Worm (Caenorhabditis elegans) whole organism, midembryonic: ENCODE measurements around the gene dpf-6.

Experiments used
- T22C8.4 ChIP-seq: fragments of 200-800 bp; sonication (Bioruptor generic); IDR thresholded peaks from 2 replicates; pipeline ENCODE4 v1.3.6; 2022; ENCODE audit warnings: missing genetic modification characterization, missing compliant biosample characterization
- cog-1 ChIP-seq: sonication (generic microtip); optimal IDR thresholded peaks from 2 replicates; lab custom pipeline; 2016; ENCODE audit warnings: missing genetic modification characterization, missing compliant biosample characterization
- flt-1 ChIP-seq: fragments of 200-800 bp; sonication (Bioruptor generic); IDR thresholded peaks from 2 replicates; pipeline ENCODE4 v1.3.6; 2022; ENCODE audit warnings: missing genetic modification characterization, missing compliant biosample characterization
- klf-2 ChIP-seq: fragments of 200-800 bp; sonication (Bioruptor generic); conservative IDR thresholded peaks from 2 replicates; pipeline ENCODE4 v1.3.6; 2022; ENCODE audit warnings: missing genetic modification reagents, missing genetic modification characterization, missing compliant biosample characterization
- med-1 ChIP-seq: sonication (generic microtip); optimal IDR thresholded peaks from 2 replicates; lab custom pipeline; 2017; ENCODE audit warnings: missing genetic modification characterization, mild to moderate bottlenecking, missing compliant biosample characterization, antibody characterized with exemption, missing genetic modification reagents; ENCODE audit not compliant: insufficient read depth
- ref-1 ChIP-seq: fragments of 200-800 bp; sonication (Bioruptor generic); conservative IDR thresholded peaks from 2 replicates; pipeline ENCODE4 v1.3.6; 2022; ENCODE audit warnings: missing genetic modification reagents, missing genetic modification characterization, missing compliant biosample characterization
- tab-1 ChIP-seq: fragments of 200-800 bp; sonication (Bioruptor generic); IDR thresholded peaks from 2 replicates; pipeline ENCODE4 v1.3.6; 2022; ENCODE audit warnings: missing genetic modification characterization, missing compliant biosample characterization
- ztf-23 ChIP-seq: fragments of 200-800 bp; sonication (Bioruptor generic); IDR thresholded peaks from 2 replicates; pipeline ENCODE4 v1.3.6; 2022; ENCODE audit warnings: missing genetic modification reagents, missing genetic modification characterization, missing compliant biosample characterization
- ztf-29 ChIP-seq: fragments of 200-800 bp; sonication (Bioruptor generic); IDR thresholded peaks from 2 replicates; pipeline ENCODE4 v1.3.6; 2022; ENCODE audit warnings: missing genetic modification reagents, missing genetic modification characterization, missing compliant biosample characterization

The dpf-6 gene

ce11 chrIII:8037941-8038340 is at the start of gene dpf-6:
TSS of gene dpf-6 (plus strand) at chrIII:8038241.
- TF ChIP-seq tab-1 (GFP tag; lab: Robert Waterston, UW): no peak
- no peak for TF ChIP-seq cog-1 (tag; lab: Kevin White, UChicago)
- TF ChIP-seq flt-1: no peak
- no peak for TF ChIP-seq ztf-23 (GFP tag; lab: Robert Waterston, UW)
- TF ChIP-seq ref-1 (GFP tag; lab: Robert Waterston, UW): no peak
- TF ChIP-seq ztf-29 (GFP tag; lab: Robert Waterston, UW): no peak
- TF ChIP-seq med-1 (GFP tag; lab: Kevin White, UChicago): no peak
- no peak for TF ChIP-seq klf-2 (GFP tag; lab: Robert Waterston, UW)
- no peak for TF ChIP-seq T22C8.4 (GFP tag; lab: Robert Waterston, UW)

ce11 chrIII:7996353-7996752 is 41.7 kb upstream of the dpf-6 start, which contains the start of gene npr-17:
TSS of gene npr-17 (minus strand) at chrIII:7996453.
- TF ChIP-seq ztf-29 (GFP tag; lab: Robert Waterston, UW): no peak
- TF ChIP-seq flt-1: no peak
- no peak for TF ChIP-seq tab-1 (GFP tag; lab: Robert Waterston, UW)
- no peak for TF ChIP-seq T22C8.4 (GFP tag; lab: Robert Waterston, UW)
- no peak for TF ChIP-seq med-1 (GFP tag; lab: Kevin White, UChicago)
- no peak for TF ChIP-seq ref-1 (GFP tag; lab: Robert Waterston, UW)
- TF ChIP-seq ztf-23 (GFP tag; lab: Robert Waterston, UW): no peak
- no peak for TF ChIP-seq klf-2 (GFP tag; lab: Robert Waterston, UW)
- TF ChIP-seq cog-1 (tag; lab: Kevin White, UChicago): no peak

- TF ChIP-seq klf-2 (GFP tag; lab: Robert Waterston, UW): no peak
- TF ChIP-seq ztf-23 (GFP tag; lab: Robert Waterston, UW): no peak
- TF ChIP-seq T22C8.4 (GFP tag; lab: Robert Waterston, UW): no peak
- no peak for TF ChIP-seq ref-1 (GFP tag; lab: Robert Waterston, UW)
- TF ChIP-seq med-1 (GFP tag; lab: Kevin White, UChicago): no peak
- TF ChIP-seq flt-1: no peak
- TF ChIP-seq cog-1 (tag; lab: Kevin White, UChicago): no peak
- TF ChIP-seq tab-1 (GFP tag; lab: Robert Waterston, UW): no peak
- TF ChIP-seq ztf-29 (GFP tag; lab: Robert Waterston, UW): no peak
Measured at ce11 chrIII:7997447-7998046, 40.5 kb upstream of the dpf-6 start.

ce11 chrIII:8001557-8001956 is 36.5 kb upstream of the dpf-6 start:
- TF ChIP-seq klf-2 (GFP tag; lab: Robert Waterston, UW) (no peak), T22C8.4 (GFP tag; lab: Robert Waterston, UW) (no peak), ztf-29 (GFP tag; lab: Robert Waterston, UW) (no peak), cog-1 (tag; lab: Kevin White, UChicago) (no peak), med-1 (GFP tag; lab: Kevin White, UChicago) (no peak), ref-1 (GFP tag; lab: Robert Waterston, UW) (no peak), flt-1 (no peak), tab-1 (GFP tag; lab: Robert Waterston, UW) (no peak), ztf-23 (GFP tag; lab: Robert Waterston, UW) (no peak)

- TF ChIP-seq T22C8.4 (GFP tag; lab: Robert Waterston, UW) (no peak), flt-1 (no peak), ztf-23 (GFP tag; lab: Robert Waterston, UW) (no peak), klf-2 (GFP tag; lab: Robert Waterston, UW) (no peak)
Measured at ce11 chrIII:8004091-8004490, 34.0 kb upstream of the dpf-6 start, which contains the start of gene C06G4.6. TSS of gene C06G4.6 (plus strand) at chrIII:8004391.

- TF ChIP-seq tab-1 (GFP tag; lab: Robert Waterston, UW): no peak
- no peak for TF ChIP-seq klf-2 (GFP tag; lab: Robert Waterston, UW)
- TF ChIP-seq med-1 (GFP tag; lab: Kevin White, UChicago): no peak
- no peak for TF ChIP-seq flt-1
- no peak for TF ChIP-seq T22C8.4 (GFP tag; lab: Robert Waterston, UW)
- no peak for TF ChIP-seq cog-1 (tag; lab: Kevin White, UChicago)
- no peak for TF ChIP-seq ztf-23 (GFP tag; lab: Robert Waterston, UW)
- TF ChIP-seq ztf-29 (GFP tag; lab: Robert Waterston, UW): no peak
- TF ChIP-seq ref-1 (GFP tag; lab: Robert Waterston, UW): no peak
Measured at ce11 chrIII:8009769-8010168, 28.3 kb upstream of the dpf-6 start, which contains the start of gene cit-1.1. TSS of gene cit-1.1 (minus strand) at chrIII:8009821.

- TF ChIP-seq ztf-29 (GFP tag; lab: Robert Waterston, UW) (no peak), T22C8.4 (GFP tag; lab: Robert Waterston, UW) (no peak), klf-2 (GFP tag; lab: Robert Waterston, UW) (no peak), ztf-23 (GFP tag; lab: Robert Waterston, UW) (no peak), tab-1 (GFP tag; lab: Robert Waterston, UW) (no peak), ref-1 (GFP tag; lab: Robert Waterston, UW) (no peak), flt-1 (no peak), cog-1 (tag; lab: Kevin White, UChicago) (no peak)
Measured at ce11 chrIII:8010260-8010822, 27.7 kb upstream of the dpf-6 start, which contains the start of gene cit-1.2. TSS of gene cit-1.2 (plus strand) at chrIII:8010772.

ce11 chrIII:8013582-8013981 is 24.5 kb upstream of the dpf-6 start:
- TF ChIP-seq klf-2 (GFP tag; lab: Robert Waterston, UW) (no peak), tab-1 (GFP tag; lab: Robert Waterston, UW) (no peak), flt-1 (no peak), ztf-29 (GFP tag; lab: Robert Waterston, UW) (no peak), med-1 (GFP tag; lab: Kevin White, UChicago) (no peak), cog-1 (tag; lab: Kevin White, UChicago) (no peak)

ce11 chrIII:8016438-8016837 is 21.6 kb upstream of the dpf-6 start, which contains the start of gene F44B9.5:
TSS of gene F44B9.5 (minus strand) at chrIII:8016538.
- TF ChIP-seq ztf-29 (GFP tag; lab: Robert Waterston, UW) (no peak), med-1 (GFP tag; lab: Kevin White, UChicago) (no peak), cog-1 (tag; lab: Kevin White, UChicago) (no peak), flt-1 (no peak), T22C8.4 (GFP tag; lab: Robert Waterston, UW) (no peak), ref-1 (GFP tag; lab: Robert Waterston, UW) (no peak)
